Fruit fly (Drosophila melanogaster) whole organism, adult: ENCODE data around the gene Syx1A.
A peak's percentile ranks its signal among the peaks of the same experiment; 100 is the strongest.

ENCODE experiments used
- CG33017 ChIP-seq: fragments of 200-800 bp; sonication (Bioruptor generic); optimal IDR thresholded peaks from 2 replicates; lab custom pipeline; 2018; ENCODE audit warnings: missing biosample characterization, mild to moderate bottlenecking, missing genetic modification characterization, moderate library complexity
- CG5204 ChIP-seq: fragments of 200-800 bp; sonication (Bioruptor generic); optimal IDR thresholded peaks from 2 replicates; lab custom pipeline; 2016; ENCODE audit warnings: missing biosample characterization, missing genetic modification characterization
- Clk ChIP-seq: fragments of 200-800 bp; sonication (Bioruptor generic); optimal IDR thresholded peaks from 2 replicates; lab custom pipeline; 2017; ENCODE audit warnings: missing biosample characterization, missing genetic modification characterization
- Hr96 ChIP-seq: fragments of 200-800 bp; sonication (Bioruptor generic); optimal IDR thresholded peaks from 2 replicates; lab custom pipeline; 2016; ENCODE audit warnings: missing biosample characterization, missing genetic modification characterization
- Mnt ChIP-seq: fragments of 200-800 bp; sonication (Bioruptor generic); optimal IDR thresholded peaks from 2 replicates; lab custom pipeline; 2016; ENCODE audit warnings: missing biosample characterization, mild to moderate bottlenecking, missing genetic modification characterization
- kay ChIP-seq: fragments of 200-800 bp; sonication (Bioruptor generic); peaks from one replicate; lab custom pipeline; 2016; ENCODE audit warnings: missing biosample characterization, missing genetic modification characterization, borderline replicate concordance
- tj ChIP-seq: fragments of 200-800 bp; sonication (Bioruptor generic); optimal IDR thresholded peaks from 3 replicates; lab custom pipeline; 2017; ENCODE audit warnings: missing biosample characterization, mild to moderate bottlenecking, missing genetic modification characterization, moderate library complexity

dm6 chr3R:24108902-24109389, 3.4 kb upstream of the Syx1A start, which contains the start of the genes eIF4EHP and CG18428:
- TF ChIP-seq kay (GFP tag; lab: Kevin White, UChicago) (no peak), CG5204 (peak; percentile 98), tj (peak; percentile 97), Mnt (GFP tag; lab: Kevin White, UChicago) (peak; percentile 97), Hr96 (GFP tag; lab: Kevin White, UChicago) (peak; percentile 95), Clk (peak; percentile 99), CG33017 (tag; lab: Kevin White, UChicago) (peak; percentile 100)
